Fruit fly (Drosophila melanogaster): ENCODE results near the gene CG5860.

The CG5860 gene

DNA sequence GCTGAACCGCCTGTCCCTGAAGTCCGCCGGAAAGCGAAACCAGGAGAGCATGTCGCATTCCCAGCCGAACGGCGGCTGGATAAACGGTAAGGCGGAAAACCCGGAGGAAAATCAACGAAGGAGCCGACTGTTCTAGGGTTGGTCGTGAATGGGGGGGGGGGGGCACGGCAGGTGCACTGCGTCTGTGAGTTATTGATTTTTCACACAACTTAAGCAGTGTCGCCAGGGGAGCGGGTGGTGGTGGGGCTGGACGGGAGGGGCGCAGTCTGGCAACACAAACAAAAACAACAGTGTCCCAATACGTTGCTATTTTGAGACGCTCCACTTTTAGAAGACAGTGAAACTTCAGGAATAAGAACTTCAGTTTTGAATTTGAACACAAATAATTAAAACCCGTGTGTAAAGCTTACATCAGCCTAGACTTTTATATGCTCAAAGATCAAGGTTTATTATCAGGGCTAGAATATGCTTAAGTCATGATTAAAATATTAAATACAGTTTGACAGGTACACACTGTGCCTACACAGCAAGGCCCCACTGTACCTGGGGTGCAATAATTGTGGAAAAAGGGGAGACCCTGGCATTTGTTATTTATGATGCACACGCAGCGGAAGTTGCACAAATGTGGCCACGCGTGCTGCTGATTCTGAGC is 23.1 kb upstream of the CG5860 start (continued):
- TF ChIP-seq btn (GFP tag; optimal IDR thresholded peaks at IDR 0.05) (peak; percentile 2), pita (GFP tag; optimal IDR thresholded peaks at IDR 0.05) (no peak), D19A (tag; optimal IDR thresholded peaks at IDR 0.05) (peak; percentile 68), zf30C (GFP tag; optimal IDR thresholded peaks at IDR 0.05) (no peak), CG13424 (tag; optimal IDR thresholded peaks at IDR 0.05) (peak; percentile 75), CG9609 (GFP tag; optimal IDR thresholded peaks at IDR 0.05) (peak; percentile 38), amos (GFP tag; IDR thresholded peaks at IDR 0.05; ENCODE audit: partially characterized antibody) (no peak), jigr1 (GFP tag; IDR thresholded peaks at IDR 0.05) (no peak), hbn (GFP tag; IDR thresholded peaks at IDR 0.05; ENCODE audit: partially characterized antibody) (no peak), CG33557 (GFP tag; optimal IDR thresholded peaks at IDR 0.05) (peak; percentile 10), mirr (GFP tag; optimal IDR thresholded peaks at IDR 0.05) (no peak), Hand (GFP tag; optimal IDR thresholded peaks at IDR 0.05) (no peak), maf-S (GFP tag; optimal IDR thresholded peaks at IDR 0.05) (peak; percentile 11), Optix (GFP tag; IDR thresholded peaks at IDR 0.05) (peak; percentile 69; the same call in 2 of the 3 replicates), Doc2 (GFP tag; IDR thresholded peaks at IDR 0.05) (no peak), chinmo (GFP tag; IDR thresholded peaks at IDR 0.05; ENCODE audit: partially characterized antibody) (no peak), CG17829 (tag; optimal IDR thresholded peaks at IDR 0.05) (peak; percentile 69), CG34422 (GFP tag; IDR thresholded peaks at IDR 0.05) (peak; percentile 35; the same call in 2 of the 3 replicates), CG17568 (GFP tag; optimal IDR thresholded peaks at IDR 0.05) (no peak), CG11696 (GFP tag; IDR thresholded peaks at IDR 0.05) (no peak), bab2 (GFP tag; optimal IDR thresholded peaks at IDR 0.05) (peak; percentile 46), CG16779 (GFP tag; IDR thresholded peaks at IDR 0.05) (0 out of 2 replicates have a peak, but pooled peaks have one; percentile 18), cad (GFP tag; optimal IDR thresholded peaks at IDR 0.05) (no peak), CG14965 (GFP tag; optimal IDR thresholded peaks at IDR 0.05; ENCODE audit: borderline replicate concordance) (no peak), E2f1 (GFP tag; IDR thresholded peaks at IDR 0.05) (peak; percentile 71; the same call in 1 of the 2 replicates), Fer2 (tag; optimal IDR thresholded peaks at IDR 0.05) (peak; percentile 42), slou (GFP tag; optimal IDR thresholded peaks at IDR 0.05) (no peak), CG7928 (GFP tag; optimal IDR thresholded peaks at IDR 0.05) (no peak), crp (GFP tag; optimal IDR thresholded peaks at IDR 0.05) (no peak), fd3F (GFP tag; optimal IDR thresholded peaks at IDR 0.05) (peak; percentile 11), trem (tag; optimal IDR thresholded peaks at IDR 0.05) (peak; percentile 65), al (GFP tag; IDR thresholded peaks at IDR 0.05) (no peak), shn (GFP tag; optimal IDR thresholded peaks at IDR 0.05) (no peak), CG8089 (GFP tag; optimal IDR thresholded peaks at IDR 0.05) (peak; percentile 37), CG10565 (GFP tag; optimal IDR thresholded peaks at IDR 0.05) (no peak), CG6272 (GFP tag; IDR thresholded peaks at IDR 0.05) (peak; percentile 40; the same call in 1 of the 2 replicates), Dad (GFP tag; optimal IDR thresholded peaks at IDR 0.05) (peak; percentile 17), CG3847 (GFP tag; IDR thresholded peaks at IDR 0.05) (peak; percentile 14; the same call in 1 of the 2 replicates), CG12659 (GFP tag; optimal IDR thresholded peaks at IDR 0.05) (peak; percentile 26), zen2 (GFP tag; IDR thresholded peaks at IDR 0.05; ENCODE audit: partially characterized antibody) (no peak), ara (GFP tag; IDR thresholded peaks at IDR 0.05) (peak; percentile 85), Side (GFP tag; optimal IDR thresholded peaks at IDR 0.05) (peak; percentile 37), da (GFP tag; optimal IDR thresholded peaks at IDR 0.05) (no peak), CG34224 (GFP tag; IDR thresholded peaks at IDR 0.05; ENCODE audit: partially characterized antibody) (no peak), CG1792 (GFP tag; optimal IDR thresholded peaks at IDR 0.05) (peak; percentile 20), CG13296 (GFP tag; optimal IDR thresholded peaks at IDR 0.05) (peak; percentile 1), Aef1 (GFP tag; IDR thresholded peaks at IDR 0.05) (peak; percentile 57; the same call in 2 of the 3 replicates), CG9876 (GFP tag; optimal IDR thresholded peaks at IDR 0.05) (no peak), Pdp1 (GFP tag; optimal IDR thresholded peaks at IDR 0.05) (peak; percentile 38 to 58)

Data from whole organism, embryonic.